Worm (Caenorhabditis elegans): ENCODE measurements around the gene R09E10.5.

- no peak for TF ChIP-seq lin-13 (GFP tag; optimal IDR thresholded peaks at IDR 0.05)
- TF ChIP-seq pha-4 (GFP tag; IDR thresholded peaks at IDR 0.05): no peak
- TF ChIP-seq pha-4 (tag; optimal IDR thresholded peaks at IDR 0.05): no peak
These were observed 32.8 kb downstream of the R09E10.5 start, which contains the start of the genes nspd-7 and Y43C5A.2 for ce11 chrIV:10269137-10269933.
